Fruit fly (Drosophila melanogaster): ENCODE results near the gene jar.

- no peak for TF ChIP-seq cyc (GFP tag; optimal IDR thresholded peaks at IDR 0.05)
- TF ChIP-seq ss (GFP tag; optimal IDR thresholded peaks at IDR 0.05) = no peak
- TF ChIP-seq Sox15 (GFP tag; optimal IDR thresholded peaks at IDR 0.05) = no peak
- no peak for TF ChIP-seq fd59A (GFP tag; optimal IDR thresholded peaks at IDR 0.05)
- no peak for TF ChIP-seq CG10669 (GFP tag; optimal IDR thresholded peaks at IDR 0.05)
- TF ChIP-seq CG6792 (GFP tag; optimal IDR thresholded peaks at IDR 0.05) = no peak
- no peak for TF ChIP-seq CG6808 (GFP tag; optimal IDR thresholded peaks at IDR 0.05)
- no peak for TF ChIP-seq net (GFP tag; optimal IDR thresholded peaks at IDR 0.05)
- no peak for TF ChIP-seq spab (GFP tag; optimal IDR thresholded peaks at IDR 0.05)
- no peak for TF ChIP-seq Ets21C (GFP tag; optimal IDR thresholded peaks at IDR 0.05)
- TF ChIP-seq Hr4 (GFP tag; optimal IDR thresholded peaks at IDR 0.05) = no peak
- no peak for TF ChIP-seq OdsH (GFP tag; optimal IDR thresholded peaks at IDR 0.05)
Measured at dm6 chr3R:24319632-24320341, 48.8 kb upstream of the jar start.
